Worm (Caenorhabditis elegans) whole organism, L1 larva: ENCODE measurements around the gene sipa-1.
A peak's percentile ranks its signal among the peaks of the same experiment; 100 is the strongest.

Experiments used
- C04F5.9 ChIP-seq: sonication (generic microtip); optimal IDR thresholded peaks from 2 replicates; lab custom pipeline; 2016; ENCODE audit warnings: missing genetic modification characterization, missing compliant biosample characterization
- C34B4.2 ChIP-seq: sonication (generic microtip); optimal IDR thresholded peaks from 2 replicates; lab custom pipeline; 2017; ENCODE audit warnings: mild to moderate bottlenecking, missing genetic modification characterization, missing compliant biosample characterization
- alr-1 ChIP-seq: fragments of 200-800 bp; sonication (Bioruptor generic); optimal IDR thresholded peaks from 2 replicates; lab custom pipeline; 2018; ENCODE audit warnings: borderline replicate concordance, mild to moderate bottlenecking, missing genetic modification characterization, missing compliant biosample characterization
- aly-2 ChIP-seq: fragments of 150-350 bp; optimal IDR thresholded peaks from 2 replicates; lab custom pipeline; 2014; ENCODE audit warnings: missing biosample characterization, missing genetic modification characterization
- ama-1 ChIP-seq: fragments of 150-350 bp; optimal IDR thresholded peaks from 2 replicates; lab custom pipeline; 2014
- blmp-1 ChIP-seq: fragments of 150-350 bp; optimal IDR thresholded peaks from 2 replicates; lab custom pipeline; 2014; ENCODE audit warnings: missing biosample characterization, missing genetic modification characterization
- ceh-82 ChIP-seq, 3 experiments: fragments of 150-350 bp in 1 of 3; sonication (generic microtip) in 2 of 3; optimal IDR thresholded peaks; 2 replicates each; lab custom pipeline; 2014 to 2017; ENCODE audit warnings: missing biosample characterization in 3 of 3, missing genetic modification characterization in 3 of 3
- ceh-88 ChIP-seq: fragments of 200-800 bp; sonication (Bioruptor generic); IDR thresholded peaks from 2 replicates; pipeline ENCODE4 v1.3.6; 2022; ENCODE audit warnings: missing genetic modification characterization, missing compliant biosample characterization
- ces-1 ChIP-seq: fragments of 150-350 bp; optimal IDR thresholded peaks from 2 replicates; lab custom pipeline; 2014; ENCODE audit warnings: missing biosample characterization, missing genetic modification reagents, missing genetic modification characterization
- efl-1 ChIP-seq, 4 experiments: fragments of 150-350 bp; optimal IDR thresholded peaks in 3 of 4; peaks in 1 of 4; 1 replicate in 1 of 4; 2 replicates in 3 of 4; lab custom pipeline; 2014; ENCODE audit warnings: missing biosample characterization in 2 of 4, missing genetic modification characterization in 2 of 4, missing genetic modification reagents in 2 of 4
- egl-27 ChIP-seq, 2 experiments: fragments of 150-350 bp in 1 of 2; sonication (generic microtip); optimal IDR thresholded peaks; 3 replicates each; lab custom pipeline; 2017 to 2018; ENCODE audit warnings: missing biosample characterization in 2 of 2, missing genetic modification characterization in 2 of 2, missing genetic modification reagents in 2 of 2
- elt-3 ChIP-seq, 6 experiments: fragments of 150-350 bp in 1 of 6; sonication (generic microtip); optimal IDR thresholded peaks; 2 replicates each; lab custom pipeline; 2017 to 2018; ENCODE audit warnings: missing biosample characterization in 6 of 6, missing genetic modification characterization in 6 of 6, inconsistent platforms in 1 of 6
- fkh-10 ChIP-seq: sonication (generic microtip); optimal IDR thresholded peaks from 2 replicates; lab custom pipeline; 2017; ENCODE audit warnings: missing biosample characterization, missing genetic modification reagents, missing genetic modification characterization
- hlh-17 ChIP-seq: fragments of 200-800 bp; sonication (Bioruptor generic); optimal IDR thresholded peaks from 2 replicates; lab custom pipeline; 2018; ENCODE audit warnings: missing genetic modification characterization, mild to moderate bottlenecking, missing compliant biosample characterization, moderate library complexity, borderline replicate concordance
- hlh-4 ChIP-seq: sonication (generic microtip); optimal IDR thresholded peaks from 2 replicates; lab custom pipeline; 2016; ENCODE audit warnings: mild to moderate bottlenecking, missing genetic modification characterization, missing compliant biosample characterization
- hpl-2 ChIP-seq: fragments of 150-350 bp; optimal IDR thresholded peaks from 2 replicates; lab custom pipeline; 2014; ENCODE audit warnings: missing biosample characterization, missing genetic modification reagents, missing genetic modification characterization
- lin-13 ChIP-seq: fragments of 150-350 bp; optimal IDR thresholded peaks from 2 replicates; lab custom pipeline; 2014; ENCODE audit warnings: missing biosample characterization, missing genetic modification reagents, missing genetic modification characterization
- lin-14 ChIP-seq: fragments of 200-800 bp; sonication (Bioruptor generic); optimal IDR thresholded peaks from 2 replicates; lab custom pipeline; 2018; ENCODE audit warnings: mild to moderate bottlenecking, missing genetic modification characterization, moderate library complexity, missing compliant biosample characterization
- lin-15B ChIP-seq: fragments of 150-350 bp; sonication (generic microtip); optimal IDR thresholded peaks from 3 replicates; lab custom pipeline; 2014; ENCODE audit warnings: missing biosample characterization, missing genetic modification characterization
- lsy-2 ChIP-seq, 2 experiments: fragments of 150-350 bp; optimal IDR thresholded peaks; 2 replicates each; lab custom pipeline; 2014; ENCODE audit warnings: missing biosample characterization in 2 of 2, missing genetic modification characterization in 2 of 2
- mdl-1 ChIP-seq, 2 experiments: fragments of 150-350 bp; optimal IDR thresholded peaks; 2 replicates each; lab custom pipeline; 2014 to 2017; ENCODE audit warnings: missing biosample characterization in 2 of 2, missing genetic modification characterization in 2 of 2, inconsistent platforms in 1 of 2
- mep-1 ChIP-seq: fragments of 150-350 bp; optimal IDR thresholded peaks from 2 replicates; lab custom pipeline; 2014; ENCODE audit warnings: missing biosample characterization, missing genetic modification characterization
- nhr-20 ChIP-seq: sonication (generic microtip); optimal IDR thresholded peaks from 2 replicates; lab custom pipeline; 2016; ENCODE audit warnings: mild to moderate bottlenecking, missing genetic modification characterization, missing compliant biosample characterization
- nhr-28 ChIP-seq: fragments of 150-350 bp; optimal IDR thresholded peaks from 2 replicates; lab custom pipeline; 2014; ENCODE audit warnings: missing biosample characterization, missing genetic modification characterization
- nhr-71 ChIP-seq: sonication (generic microtip); optimal IDR thresholded peaks from 2 replicates; lab custom pipeline; 2016; ENCODE audit warnings: mild to moderate bottlenecking, missing genetic modification characterization, moderate library complexity, missing compliant biosample characterization
- nhr-76 ChIP-seq: sonication (generic microtip); optimal IDR thresholded peaks from 2 replicates; lab custom pipeline; 2017; ENCODE audit warnings: missing biosample characterization, missing genetic modification characterization
- nhr-77 ChIP-seq: fragments of 150-350 bp; optimal IDR thresholded peaks from 2 replicates; lab custom pipeline; 2014; ENCODE audit warnings: missing biosample characterization, missing genetic modification characterization
- nhr-85 ChIP-seq: sonication (generic microtip); peaks from one replicate; lab custom pipeline; 2016; ENCODE audit warnings: missing genetic modification characterization, inconsistent platforms, missing compliant biosample characterization
- nhr-90 ChIP-seq: sonication (generic microtip); optimal IDR thresholded peaks from 2 replicates; lab custom pipeline; 2016; ENCODE audit warnings: mild to moderate bottlenecking, missing genetic modification characterization, missing compliant biosample characterization; ENCODE audit not compliant: poor library complexity
- pag-3 ChIP-seq: sonication (generic microtip); optimal IDR thresholded peaks from 2 replicates; lab custom pipeline; 2017; ENCODE audit warnings: missing genetic modification characterization, mild to moderate bottlenecking, missing compliant biosample characterization, antibody characterized with exemption, borderline replicate concordance; ENCODE audit not compliant: insufficient read depth
- pax-3 ChIP-seq: fragments of 200-800 bp; sonication (Bioruptor generic); optimal IDR thresholded peaks from 2 replicates; lab custom pipeline; 2018; ENCODE audit warnings: mild to moderate bottlenecking, missing genetic modification characterization, moderate library complexity, missing compliant biosample characterization
- rnt-1 ChIP-seq: sonication (generic microtip); optimal IDR thresholded peaks from 2 replicates; lab custom pipeline; 2016; ENCODE audit warnings: mild to moderate bottlenecking, missing genetic modification characterization, moderate library complexity, missing compliant biosample characterization
- snpc-4 ChIP-seq: fragments of 150-350 bp; optimal IDR thresholded peaks from 2 replicates; lab custom pipeline; 2014; ENCODE audit warnings: missing biosample characterization, missing genetic modification characterization
- snu-23 ChIP-seq: sonication (generic microtip); optimal IDR thresholded peaks from 2 replicates; lab custom pipeline; 2016; ENCODE audit warnings: missing genetic modification characterization, missing compliant biosample characterization
- sptf-1 ChIP-seq: fragments of 150-350 bp; optimal IDR thresholded peaks from 2 replicates; lab custom pipeline; 2014; ENCODE audit warnings: missing biosample characterization, missing genetic modification characterization
- unc-130 ChIP-seq: fragments of 150-350 bp; optimal IDR thresholded peaks from 2 replicates; lab custom pipeline; 2017; ENCODE audit warnings: missing biosample characterization, missing genetic modification characterization, inconsistent platforms
- unc-86 ChIP-seq: sonication (generic microtip); optimal IDR thresholded peaks from 2 replicates; lab custom pipeline; 2016; ENCODE audit warnings: missing genetic modification characterization, missing compliant biosample characterization
- unc-98 ChIP-seq: fragments of 200-800 bp; sonication (Bioruptor generic); IDR thresholded peaks from 2 replicates; pipeline ENCODE4 v1.3.6; 2022; ENCODE audit warnings: missing genetic modification characterization, missing compliant biosample characterization
- zag-1 ChIP-seq: fragments of 150-350 bp; optimal IDR thresholded peaks from 2 replicates; lab custom pipeline; 2014; ENCODE audit warnings: missing biosample characterization, missing genetic modification characterization
- ztf-11 ChIP-seq, 2 experiments: sonication (generic microtip); optimal IDR thresholded peaks; 2 replicates each; lab custom pipeline; 2016 to 2017; ENCODE audit warnings: missing genetic modification characterization in 2 of 2, missing biosample characterization in 1 of 2, missing compliant biosample characterization in 1 of 2

Gene sipa-1

DNA sequence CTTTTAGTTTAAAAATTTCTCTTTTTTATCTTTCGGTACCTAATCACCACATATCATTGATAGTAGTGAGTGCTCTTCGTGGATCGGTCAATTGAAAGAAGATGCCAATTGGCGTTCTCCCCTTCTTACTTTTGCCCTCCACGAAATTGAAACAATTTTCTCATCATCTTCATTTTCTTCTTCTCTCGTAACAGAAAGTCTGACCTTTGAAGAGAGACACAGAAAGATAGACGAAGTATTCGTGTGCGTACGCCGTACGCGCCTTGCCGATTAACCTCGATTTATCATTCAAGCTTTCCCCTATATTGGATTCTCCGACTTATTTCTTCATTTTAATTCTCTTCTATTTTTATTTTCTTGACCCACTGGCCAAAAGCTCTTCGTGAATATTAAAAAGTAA lies 40.4 kb upstream of the sipa-1 start:
- TF ChIP-seq lsy-2 (tag; optimal IDR thresholded peaks at IDR 0.05; lab: Kevin White, UChicago) (peak in 1 of 2 experiments; percentile 50), efl-1 (optimal IDR thresholded peaks at IDR 0.05; lab: Kevin White, UChicago) (no peak), efl-1 (GFP tag; optimal IDR thresholded peaks at IDR 0.05 in 1 of 2; lab: Kevin White, UChicago) (peak in 1 of 2 experiments; percentile 10), nhr-76 (tag; lab: Kevin White, UChicago) (no peak), nhr-85 (peak; percentile 29), snu-23 (GFP tag; lab: Kevin White, UChicago) (peak; percentile 25), pag-3 (tag; lab: Kevin White, UChicago) (peak; percentile 12), unc-130 (peak; percentile 52), elt-3 (tag; optimal IDR thresholded peaks at IDR 0.05; lab: Kevin White, UChicago) (peak in 1 of 6 experiments; percentile 70), lin-14 (peak; percentile 81), rnt-1 (tag; lab: Kevin White, UChicago) (peak; percentile 55), zag-1 (tag; lab: Kevin White, UChicago) (no peak), nhr-71 (tag; lab: Kevin White, UChicago) (peak; percentile 19), ztf-11 (tag; optimal IDR thresholded peaks at IDR 0.05; lab: Kevin White, UChicago) (no peak), blmp-1 (tag; lab: Kevin White, UChicago) (peak; percentile 97), unc-98 (no peak), mep-1 (tag; lab: Kevin White, UChicago) (peak; percentile 38)
- TF ChIP-seq, all 84 proteins: peak for 12

ce11 chrV:11677030-11677429 lies 39.9 kb upstream of the sipa-1 start:
- no peak for TF ChIP-seq lin-15B
- no peak for TF ChIP-seq egl-27 (tag; optimal IDR thresholded peaks at IDR 0.05; lab: Kevin White, UChicago)

ce11 chrV:11676498-11676897 lies 39.4 kb upstream of the sipa-1 start:
- TF ChIP-seq nhr-71 (tag; lab: Kevin White, UChicago) (peak; percentile 37), fkh-10 (no peak), ces-1 (GFP tag; lab: Kevin White, UChicago) (no peak), alr-1 (tag; lab: Kevin White, UChicago) (no peak), unc-98 (no peak), ama-1 (lab: Kevin White, UChicago) (no peak), hlh-4 (no peak), nhr-85 (peak; percentile 78), unc-86 (tag; lab: Kevin White, UChicago) (no peak), mdl-1 (tag; optimal IDR thresholded peaks at IDR 0.05; lab: Kevin White, UChicago) (peak in 1 of 2 experiments; percentile 4), sptf-1 (no peak), zag-1 (tag; lab: Kevin White, UChicago) (no peak), nhr-77 (tag; lab: Kevin White, UChicago) (no peak), snu-23 (GFP tag; lab: Kevin White, UChicago) (peak; percentile 2), blmp-1 (tag; lab: Kevin White, UChicago) (peak; percentile 57), ceh-82 (tag; optimal IDR thresholded peaks at IDR 0.05; lab: Kevin White, UChicago) (no peak), aly-2 (tag; lab: Kevin White, UChicago) (no peak), lin-13 (no peak), C04F5.9 (tag; lab: Kevin White, UChicago) (no peak), hlh-17 (GFP tag; lab: Kevin White, UChicago) (no peak), nhr-90 (tag; lab: Kevin White, UChicago) (no peak), ceh-88 (GFP tag; lab: Robert Waterston, UW) (no peak), nhr-28 (tag; lab: Kevin White, UChicago) (no peak), rnt-1 (tag; lab: Kevin White, UChicago) (no peak), C34B4.2 (tag; lab: Kevin White, UChicago) (no peak), elt-3 (tag; optimal IDR thresholded peaks at IDR 0.05; lab: Kevin White, UChicago) (peak in 2 of 6 experiments; percentile 20 to 52), lin-14 (peak; percentile 35), nhr-20 (tag; lab: Kevin White, UChicago) (peak; percentile 11), hpl-2 (GFP tag; lab: Kevin White, UChicago) (no peak), pax-3 (tag; lab: Kevin White, UChicago) (no peak), snpc-4 (no peak), efl-1 (optimal IDR thresholded peaks at IDR 0.05; lab: Kevin White, UChicago) (no peak), efl-1 (GFP tag; optimal IDR thresholded peaks at IDR 0.05 in 1 of 2; lab: Kevin White, UChicago) (peak in 1 of 2 experiments; percentile 9), egl-27 (tag; optimal IDR thresholded peaks at IDR 0.05; lab: Kevin White, UChicago) (no peak)
